Worm (Caenorhabditis elegans) whole organism, L2 larva: Measurements from ENCODE around the gene ymel-1.

Source experiments
- C34F6.9 ChIP-seq: fragments of 150-350 bp; optimal IDR thresholded peaks from 2 replicates; lab custom pipeline; 2014; ENCODE audit warnings: missing biosample characterization, missing genetic modification characterization
- nhr-129 ChIP-seq: fragments of 150-350 bp; optimal IDR thresholded peaks from 2 replicates; lab custom pipeline; 2014; ENCODE audit warnings: missing biosample characterization, missing genetic modification characterization
- sem-4 ChIP-seq: fragments of 150-350 bp; optimal IDR thresholded peaks from 2 replicates; lab custom pipeline; 2014; ENCODE audit warnings: missing biosample characterization, missing genetic modification reagents, missing genetic modification characterization
- skn-1 ChIP-seq: sonication (generic microtip); optimal IDR thresholded peaks from 2 replicates; lab custom pipeline; 2017; ENCODE audit warnings: missing biosample characterization, missing genetic modification characterization
- unc-55 ChIP-seq: fragments of 150-350 bp; sonication (generic microtip); optimal IDR thresholded peaks from 3 replicates; lab custom pipeline; 2014; ENCODE audit warnings: missing biosample characterization, missing genetic modification reagents, missing genetic modification characterization

ymel-1 gene

ce11 chrIII:10470927-10471326, 55.0 kb downstream of the ymel-1 start, which contains the start of gene cul-1:
Gene cul-1 (plus strand): TSS chrIII:10471237.
- no peak for TF ChIP-seq sem-4
- peak; percentile 47 for TF ChIP-seq nhr-129 (tag; lab: Kevin White, UChicago)
- peak; percentile 40 for TF ChIP-seq unc-55 (GFP tag; lab: Kevin White, UChicago)
- TF ChIP-seq C34F6.9, result peak; percentile 53
- TF ChIP-seq skn-1 (tag; lab: Kevin White, UChicago), result peak; percentile 74
- TF ChIP-seq, all 48 proteins: peak for 4
